Fruit fly (Drosophila melanogaster): ENCODE results near the gene nero.
A peak's percentile ranks its signal among the peaks of the same experiment; 100 is the strongest.

Gene nero

DNA sequence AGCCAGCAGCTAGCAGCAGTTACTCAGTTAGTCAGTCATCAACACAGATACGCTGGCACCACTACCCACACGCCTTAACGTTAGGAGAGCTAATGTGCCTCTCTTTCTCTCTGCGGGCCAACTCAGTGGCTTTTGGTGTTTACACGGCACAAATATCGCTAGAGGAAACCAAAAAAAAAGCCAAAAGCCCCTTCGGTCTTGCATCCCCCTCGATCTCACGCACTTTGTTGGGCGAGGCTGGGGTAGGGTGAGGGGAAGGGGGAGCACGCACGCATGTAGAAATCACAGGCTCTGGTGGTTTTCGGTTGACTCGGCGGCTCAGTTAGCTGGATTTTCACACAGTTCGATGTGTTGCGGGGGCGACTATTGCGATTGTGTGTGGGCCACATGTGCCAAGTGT, 25.4 kb downstream of the nero start (continued):
- TF ChIP-seq al (GFP tag; IDR thresholded peaks at IDR 0.05) (no peak), row (GFP tag; IDR thresholded peaks at IDR 0.05) (0 out of 3 replicates have a peak, but pooled peaks have one; percentile 6), phol (tag; optimal IDR thresholded peaks at IDR 0.05) (no peak), yki (optimal IDR thresholded peaks at IDR 0.05) (no peak), CG7556 (GFP tag; optimal IDR thresholded peaks at IDR 0.05) (no peak), CG8089 (GFP tag; optimal IDR thresholded peaks at IDR 0.05) (no peak), pan (optimal IDR thresholded peaks at IDR 0.05) (no peak), pan (GFP tag; optimal IDR thresholded peaks at IDR 0.05 in 1 of 2, IDR thresholded peaks at IDR 0.05 in 1 of 2) (peak in 1 of 2 experiments; percentile 33), CG7271 (tag; optimal IDR thresholded peaks at IDR 0.05) (no peak), Meics (GFP tag; optimal IDR thresholded peaks at IDR 0.05) (no peak), fd102C (GFP tag; optimal IDR thresholded peaks at IDR 0.05) (no peak), gem (tag; optimal IDR thresholded peaks at IDR 0.05) (no peak), CG17186 (GFP tag; optimal IDR thresholded peaks at IDR 0.05) (no peak), Bteb2 (GFP tag; optimal IDR thresholded peaks at IDR 0.05) (no peak), trh (GFP tag; optimal IDR thresholded peaks at IDR 0.05) (no peak), Lpt (GFP tag; optimal IDR thresholded peaks at IDR 0.05) (no peak), CG12071 (GFP tag; optimal IDR thresholded peaks at IDR 0.05) (peak; percentile 8), CG9876 (GFP tag; optimal IDR thresholded peaks at IDR 0.05) (no peak), CG10654 (GFP tag; optimal IDR thresholded peaks at IDR 0.05) (no peak), CG7839 (tag; optimal IDR thresholded peaks at IDR 0.05) (no peak), dysf (GFP tag; IDR thresholded peaks at IDR 0.05) (no peak), danr (GFP tag; IDR thresholded peaks at IDR 0.05) (no peak), CG12744 (GFP tag; optimal IDR thresholded peaks at IDR 0.05) (no peak), lmd (GFP tag; IDR thresholded peaks at IDR 0.05) (no peak), CG11398 (GFP tag; optimal IDR thresholded peaks at IDR 0.05) (no peak), PHDP (tag; optimal IDR thresholded peaks at IDR 0.05) (peak; percentile 13), gfzf (GFP tag; optimal IDR thresholded peaks at IDR 0.05) (no peak), ewg (GFP tag; optimal IDR thresholded peaks at IDR 0.05) (no peak), Mad (GFP tag; optimal IDR thresholded peaks at IDR 0.05) (no peak), CG16863 (GFP tag; optimal IDR thresholded peaks at IDR 0.05) (no peak), Dref (GFP tag; IDR thresholded peaks at IDR 0.05) (no peak), ara (GFP tag; IDR thresholded peaks at IDR 0.05) (no peak), Med (GFP tag) (peak; percentile 83), CG15601 (tag; optimal IDR thresholded peaks at IDR 0.05) (no peak), br (optimal IDR thresholded peaks at IDR 0.05) (no peak), run (tag; optimal IDR thresholded peaks at IDR 0.05) (no peak), Camta (GFP tag; optimal IDR thresholded peaks at IDR 0.05) (no peak), aop (GFP tag; IDR thresholded peaks at IDR 0.05) (no peak), NFAT (GFP tag; IDR thresholded peaks at IDR 0.05) (no peak), klu (GFP tag; IDR thresholded peaks at IDR 0.05) (0 out of 2 replicates have a peak, but pooled peaks have one; percentile 8), gro (GFP tag; optimal IDR thresholded peaks at IDR 0.05) (no peak), sob (GFP tag; IDR thresholded peaks at IDR 0.05) (0 out of 2 replicates have a peak, but pooled peaks have one; percentile 23), HmgZ (tag; optimal IDR thresholded peaks at IDR 0.05) (peak; percentile 27), Hey (tag; optimal IDR thresholded peaks at IDR 0.05) (no peak), lola (GFP tag; optimal IDR thresholded peaks at IDR 0.05) (no peak), CG2678 (tag; optimal IDR thresholded peaks at IDR 0.05) (peak; percentile 33), Doc2 (GFP tag; IDR thresholded peaks at IDR 0.05) (no peak), schlank (tag; optimal IDR thresholded peaks at IDR 0.05) (no peak), CG18599 (GFP tag; optimal IDR thresholded peaks at IDR 0.05) (peak; percentile 8), stc (GFP tag; IDR thresholded peaks at IDR 0.05) (no peak; the same call in 1 of the 2 replicates), CG17568 (GFP tag; optimal IDR thresholded peaks at IDR 0.05) (no peak), exex (tag; optimal IDR thresholded peaks at IDR 0.05) (no peak), ac (GFP tag; optimal IDR thresholded peaks at IDR 0.05) (no peak)
